Worm (Caenorhabditis elegans) whole organism, young adult: ENCODE data around the gene clh-4.

Source experiments
- F49E8.2 ChIP-seq: sonication (generic microtip); optimal IDR thresholded peaks from 3 replicates; lab custom pipeline; 2017; ENCODE audit warnings: missing genetic modification characterization, mild to moderate bottlenecking, missing compliant biosample characterization, antibody characterized with exemption, moderate library complexity; ENCODE audit not compliant: insufficient read depth
- F55B11.4 ChIP-seq: sonication (generic microtip); optimal IDR thresholded peaks from 2 replicates; lab custom pipeline; 2016; ENCODE audit warnings: missing compliant biosample characterization, missing genetic modification characterization, borderline replicate concordance; ENCODE audit not compliant: insufficient read depth
- aptf-3 ChIP-seq: fragments of 200-800 bp; sonication (Bioruptor generic); IDR thresholded peaks from 2 replicates; pipeline ENCODE4 v1.3.6; 2022; ENCODE audit warnings: missing genetic modification characterization, missing compliant biosample characterization
- ceh-27 ChIP-seq: fragments of 200-800 bp; sonication (Bioruptor generic); optimal IDR thresholded peaks from 2 replicates; lab custom pipeline; 2018; ENCODE audit warnings: mild to moderate bottlenecking, missing genetic modification characterization, moderate library complexity, missing compliant biosample characterization
- dpl-1 ChIP-seq: fragments of 150-350 bp; optimal IDR thresholded peaks from 2 replicates; lab custom pipeline; 2014; ENCODE audit warnings: missing biosample characterization, missing genetic modification reagents, missing genetic modification characterization
- hrde-1 ChIP-seq: sonication (generic microtip); optimal IDR thresholded peaks from 2 replicates; lab custom pipeline; 2016; ENCODE audit warnings: missing genetic modification characterization, mild to moderate bottlenecking, missing compliant biosample characterization, moderate library complexity, missing genotype, missing genetic modification reagents, borderline replicate concordance
- lsy-27 ChIP-seq: sonication (generic microtip); optimal IDR thresholded peaks from 2 replicates; lab custom pipeline; 2017; ENCODE audit warnings: missing genetic modification characterization, mild to moderate bottlenecking, missing compliant biosample characterization, antibody characterized with exemption, missing genotype, borderline replicate concordance; ENCODE audit not compliant: insufficient read depth
- madf-3 ChIP-seq: fragments of 200-800 bp; sonication (Bioruptor generic); IDR thresholded peaks from 2 replicates; pipeline ENCODE4 v1.3.6; 2022; ENCODE audit warnings: missing genetic modification reagents, missing genetic modification characterization, missing compliant biosample characterization
- nfyb-1 ChIP-seq: fragments of 200-800 bp; sonication (Bioruptor generic); IDR thresholded peaks from 2 replicates; pipeline ENCODE4 v1.3.6; 2022; ENCODE audit warnings: missing genetic modification reagents, missing genetic modification characterization, missing compliant biosample characterization
- snpc-1.1 ChIP-seq: sonication (generic microtip); optimal IDR thresholded peaks from 2 replicates; lab custom pipeline; 2017; ENCODE audit warnings: missing genetic modification characterization, mild to moderate bottlenecking, missing compliant biosample characterization, antibody characterized with exemption, moderate library complexity, missing genotype, missing genetic modification reagents; ENCODE audit not compliant: insufficient read depth
- ztf-18 ChIP-seq: sonication (generic microtip); optimal IDR thresholded peaks from 2 replicates; lab custom pipeline; 2016; ENCODE audit warnings: missing genotype, mild to moderate bottlenecking, missing genetic modification characterization, missing compliant biosample characterization
- ztf-26 ChIP-seq: sonication (generic microtip); optimal IDR thresholded peaks from 2 replicates; lab custom pipeline; 2017; ENCODE audit warnings: missing genetic modification characterization, missing compliant biosample characterization
- ztf-28 ChIP-seq: fragments of 200-800 bp; sonication (Bioruptor generic); IDR thresholded peaks from 2 replicates; pipeline ENCODE4 v1.3.6; 2022; ENCODE audit warnings: missing genetic modification reagents, missing genetic modification characterization, missing compliant biosample characterization

- TF ChIP-seq ceh-27: no peak
- TF ChIP-seq F55B11.4 (tag; lab: Kevin White, UChicago): no peak
- TF ChIP-seq ztf-26: no peak
- peak; percentile 81 for TF ChIP-seq nfyb-1 (GFP tag; lab: Robert Waterston, UW)
- TF ChIP-seq lsy-27 (tag; lab: Kevin White, UChicago): no peak
- TF ChIP-seq ztf-28 (GFP tag; lab: Robert Waterston, UW): no peak
- peak; percentile 70 for TF ChIP-seq madf-3 (GFP tag; lab: Robert Waterston, UW)
- no peak for TF ChIP-seq dpl-1 (GFP tag; lab: Kevin White, UChicago)
- TF ChIP-seq ztf-18 (tag; lab: Kevin White, UChicago): no peak
- no peak for TF ChIP-seq F49E8.2
- no peak for TF ChIP-seq aptf-3 (GFP tag; lab: Robert Waterston, UW)
- TF ChIP-seq hrde-1: no peak
- no peak for TF ChIP-seq snpc-1.1
Measured at ce11 chrX:4147600-4148448, 47.5 kb upstream of the clh-4 start.
